Fruit fly (Drosophila melanogaster) whole organism, embryonic: ENCODE measurements around the gene CG45081.
A peak's percentile ranks its signal among the peaks of the same experiment; 100 is the strongest.

ENCODE experiments used
- BEAF-32 ChIP-seq: fragments of 200-800 bp; sonication (Bioruptor generic); optimal IDR thresholded peaks from 3 replicates; lab custom pipeline; 2017; ENCODE audit warnings: missing biosample characterization, missing genetic modification characterization, mild to moderate bottlenecking, moderate library complexity, missing genetic modification reagents
- Blimp-1 ChIP-seq: fragments of 200-800 bp; sonication (Bioruptor generic); optimal IDR thresholded peaks from 3 replicates; lab custom pipeline; 2018; ENCODE audit warnings: missing biosample characterization, missing genetic modification characterization, mild to moderate bottlenecking, moderate library complexity, missing genetic modification reagents
- BtbVII ChIP-seq: fragments of 200-800 bp; sonication (Bioruptor generic); optimal IDR thresholded peaks from 3 replicates; lab custom pipeline; 2017; ENCODE audit warnings: missing biosample characterization, mild to moderate bottlenecking, missing genetic modification characterization
- CG10147 ChIP-seq: fragments of 200-800 bp; sonication (Bioruptor generic); optimal IDR thresholded peaks from 2 replicates; lab custom pipeline; 2019; ENCODE audit warnings: missing biosample characterization, mild to moderate bottlenecking, missing genetic modification characterization, moderate library complexity
- CG1024 ChIP-seq: fragments of 200-800 bp; sonication (Bioruptor generic); IDR thresholded peaks from 2 replicates; pipeline ENCODE4 v1.3.6; 2022; ENCODE audit warnings: missing biosample characterization, missing genetic modification characterization
- CG10267 ChIP-seq: fragments of 200-800 bp; sonication (Bioruptor generic); optimal IDR thresholded peaks from 2 replicates; lab custom pipeline; 2018; ENCODE audit warnings: missing biosample characterization, mild to moderate bottlenecking, missing genetic modification characterization, moderate library complexity
- CG10366 ChIP-seq: fragments of 200-800 bp; sonication (Bioruptor generic); IDR thresholded peaks from 2 replicates; pipeline ENCODE4 v1.3.6; 2022; ENCODE audit warnings: missing biosample characterization, missing genetic modification characterization
- CG12071 ChIP-seq: fragments of 200-800 bp; sonication (Bioruptor generic); optimal IDR thresholded peaks from 3 replicates; lab custom pipeline; 2018; ENCODE audit warnings: missing biosample characterization, mild to moderate bottlenecking, missing genetic modification characterization
- CG14710 ChIP-seq: fragments of 200-800 bp; sonication (Bioruptor generic); optimal IDR thresholded peaks from 3 replicates; lab custom pipeline; 2019; ENCODE audit warnings: missing biosample characterization, mild to moderate bottlenecking, missing genetic modification characterization, moderate library complexity
- CG15696 ChIP-seq: fragments of 200-800 bp; sonication (Bioruptor generic); optimal IDR thresholded peaks from 2 replicates; lab custom pipeline; 2019; ENCODE audit warnings: missing biosample characterization, mild to moderate bottlenecking, missing genetic modification characterization, moderate library complexity
- CG17359 ChIP-seq: fragments of 200-800 bp; sonication (Bioruptor generic); optimal IDR thresholded peaks from 3 replicates; lab custom pipeline; 2018; ENCODE audit warnings: missing biosample characterization, mild to moderate bottlenecking, missing genetic modification characterization, moderate library complexity
- CG17829 ChIP-seq: fragments of 200-800 bp; optimal IDR thresholded peaks from 2 replicates; lab custom pipeline; 2019; ENCODE audit warnings: missing biosample characterization, mild to moderate bottlenecking, missing genetic modification characterization, moderate library complexity
- CG2120 ChIP-seq: fragments of 200-800 bp; sonication (Bioruptor generic); optimal IDR thresholded peaks from 3 replicates; lab custom pipeline; 2016; ENCODE audit warnings: missing biosample characterization, missing genetic modification characterization
- CG3163 ChIP-seq: fragments of 200-800 bp; sonication (Bioruptor generic); optimal IDR thresholded peaks from 3 replicates; lab custom pipeline; 2016; ENCODE audit warnings: missing biosample characterization, missing genetic modification characterization
- CG34224 ChIP-seq: fragments of 200-800 bp; sonication (Bioruptor generic); IDR thresholded peaks from 3 replicates; pipeline ENCODE4 v1.3.6; 2022; ENCODE audit warnings: missing biosample characterization, missing genetic modification characterization; ENCODE audit not compliant: partially characterized antibody
- CG34422 ChIP-seq: fragments of 200-800 bp; sonication (Bioruptor generic); IDR thresholded peaks from 3 replicates; pipeline ENCODE4 v1.3.6; 2022; ENCODE audit warnings: missing biosample characterization, missing genetic modification characterization
- CG3838 ChIP-seq: fragments of 200-800 bp; sonication (Bioruptor generic); optimal IDR thresholded peaks from 3 replicates; lab custom pipeline; 2016; ENCODE audit warnings: missing biosample characterization, missing genetic modification characterization
- CG4360 ChIP-seq: fragments of 200-800 bp; sonication (Bioruptor generic); IDR thresholded peaks from 2 replicates; pipeline ENCODE4 v1.3.6; 2022; ENCODE audit warnings: missing biosample characterization, missing genetic modification characterization
- CG4820 ChIP-seq: fragments of 200-800 bp; sonication (Bioruptor generic); optimal IDR thresholded peaks from 3 replicates; lab custom pipeline; 2016; ENCODE audit warnings: missing biosample characterization, missing genetic modification characterization
- CG8944 ChIP-seq: fragments of 200-800 bp; sonication (Bioruptor generic); optimal IDR thresholded peaks from 3 replicates; lab custom pipeline; 2016; ENCODE audit warnings: missing biosample characterization, missing genetic modification characterization
- Dip2 ChIP-seq: fragments of 200-800 bp; sonication (Bioruptor generic); IDR thresholded peaks from 2 replicates; pipeline ENCODE4 v1.3.6; 2022; ENCODE audit warnings: missing biosample characterization, missing genetic modification characterization
- Dll ChIP-seq: fragments of 200-800 bp; sonication (Bioruptor generic); IDR thresholded peaks from 4 replicates; pipeline ENCODE4 v1.3.6; 2022; ENCODE audit warnings: missing biosample characterization, missing genetic modification characterization; ENCODE audit not compliant: partially characterized antibody
- E2f1 ChIP-seq: fragments of 200-800 bp; sonication (Bioruptor generic); IDR thresholded peaks from 2 replicates; pipeline ENCODE4 v1.3.6; 2022; ENCODE audit warnings: missing biosample characterization, missing genetic modification characterization
- Hand ChIP-seq: fragments of 200-800 bp; sonication (Bioruptor generic); optimal IDR thresholded peaks from 2 replicates; lab custom pipeline; 2017; ENCODE audit warnings: mild to moderate bottlenecking, missing biosample characterization, missing genetic modification reagents, missing genetic modification characterization
- Hsf ChIP-seq: fragments of 200-800 bp; sonication (Bioruptor generic); optimal IDR thresholded peaks from 3 replicates; lab custom pipeline; 2016; ENCODE audit warnings: missing biosample characterization, missing genetic modification characterization
- Lhr ChIP-seq: fragments of 200-800 bp; sonication (Bioruptor generic); optimal IDR thresholded peaks from 3 replicates; lab custom pipeline; 2017; ENCODE audit warnings: mild to moderate bottlenecking, missing biosample characterization, missing genetic modification reagents, missing genetic modification characterization
- MESR4 ChIP-seq: fragments of 200-800 bp; sonication (Bioruptor generic); optimal IDR thresholded peaks from 2 replicates; lab custom pipeline; 2018; ENCODE audit warnings: missing biosample characterization, mild to moderate bottlenecking, missing genetic modification characterization, moderate library complexity
- Max ChIP-seq: fragments of 200-800 bp; sonication (Bioruptor generic); optimal IDR thresholded peaks from 2 replicates; lab custom pipeline; 2016; ENCODE audit warnings: missing biosample characterization, mild to moderate bottlenecking, missing genetic modification characterization
- Nf-YA ChIP-seq: fragments of 200-800 bp; sonication (Bioruptor generic); IDR thresholded peaks from 2 replicates; pipeline ENCODE4 v1.3.6; 2022; ENCODE audit warnings: missing biosample characterization, missing genetic modification characterization
- Sin3A ChIP-seq: fragments of >200 bp; optimal IDR thresholded peaks from 2 replicates; lab custom pipeline; 2018
- Sox100B ChIP-seq: fragments of 200-800 bp; sonication (Bioruptor generic); optimal IDR thresholded peaks from 3 replicates; lab custom pipeline; 2018; ENCODE audit warnings: missing biosample characterization, mild to moderate bottlenecking, missing genetic modification characterization
- Ssrp ChIP-seq: fragments of 200-800 bp; sonication (Bioruptor generic); optimal IDR thresholded peaks from 2 replicates; lab custom pipeline; 2018; ENCODE audit warnings: missing biosample characterization, mild to moderate bottlenecking, missing genetic modification characterization, moderate library complexity
- Trl ChIP-seq, 3 experiments: fragments of >200 bp in 2 of 3; fragments of 200-800 bp in 1 of 3; sonication (Bioruptor generic) in 1 of 3; optimal IDR thresholded peaks; 2 replicates in 1 of 3; 3 replicates in 2 of 3; lab custom pipeline; 2016 to 2017; ENCODE audit warnings: missing biosample characterization in 1 of 3, missing genetic modification characterization in 1 of 3
- chinmo ChIP-seq: fragments of 200-800 bp; sonication (Bioruptor generic); IDR thresholded peaks from 4 replicates; pipeline ENCODE4 v1.3.6; 2022; ENCODE audit warnings: missing biosample characterization, missing genetic modification characterization; ENCODE audit not compliant: partially characterized antibody
- crol ChIP-seq: fragments of 200-800 bp; sonication (Bioruptor generic); IDR thresholded peaks from 2 replicates; pipeline ENCODE4 v1.3.6; 2022; ENCODE audit warnings: missing biosample characterization, missing genetic modification characterization
- disco-r ChIP-seq: fragments of 200-800 bp; sonication (Bioruptor generic); optimal IDR thresholded peaks from 2 replicates; lab custom pipeline; 2016; ENCODE audit warnings: missing biosample characterization, missing genetic modification characterization
- gem ChIP-seq: fragments of 200-800 bp; sonication (Bioruptor generic); optimal IDR thresholded peaks from 2 replicates; lab custom pipeline; 2019; ENCODE audit warnings: missing biosample characterization, mild to moderate bottlenecking, missing genetic modification characterization, moderate library complexity
- gsb-n ChIP-seq: fragments of 200-800 bp; sonication (Bioruptor generic); optimal IDR thresholded peaks from 3 replicates; lab custom pipeline; 2018; ENCODE audit warnings: missing biosample characterization, mild to moderate bottlenecking, missing genetic modification characterization
- insv ChIP-seq, 2 experiments: fragments of 200-800 bp; sonication (Bioruptor generic); optimal IDR thresholded peaks; 3 replicates each; lab custom pipeline; 2016 to 2018; ENCODE audit warnings: missing biosample characterization in 2 of 2, missing genetic modification characterization in 2 of 2
- mirr ChIP-seq: fragments of 200-800 bp; sonication (Bioruptor generic); optimal IDR thresholded peaks from 3 replicates; lab custom pipeline; 2018; ENCODE audit warnings: missing biosample characterization, mild to moderate bottlenecking, missing genetic modification characterization
- onecut ChIP-seq: fragments of 200-800 bp; sonication (Bioruptor generic); IDR thresholded peaks from 2 replicates; pipeline ENCODE4 v1.3.6; 2022; ENCODE audit warnings: missing biosample characterization, missing genetic modification characterization
- pfk ChIP-seq: fragments of 200-800 bp; sonication (Bioruptor generic); optimal IDR thresholded peaks from 2 replicates; lab custom pipeline; 2018; ENCODE audit warnings: missing biosample characterization, mild to moderate bottlenecking, missing genetic modification characterization, moderate library complexity
- sens-2 ChIP-seq: fragments of 200-800 bp; sonication (Bioruptor generic); IDR thresholded peaks from 2 replicates; pipeline ENCODE4 v1.3.6; 2022; ENCODE audit warnings: missing biosample characterization, missing genetic modification characterization
- shn ChIP-seq: fragments of 200-800 bp; sonication (Bioruptor generic); optimal IDR thresholded peaks from 3 replicates; lab custom pipeline; 2016; ENCODE audit warnings: missing biosample characterization, missing genetic modification characterization
- sna ChIP-seq: fragments of 200-800 bp; sonication (Bioruptor generic); IDR thresholded peaks from 2 replicates; pipeline ENCODE4 v1.3.6; 2022; ENCODE audit warnings: missing biosample characterization, missing genetic modification characterization; ENCODE audit not compliant: partially characterized antibody
- stc ChIP-seq: fragments of 200-800 bp; sonication (Bioruptor generic); IDR thresholded peaks from 2 replicates; pipeline ENCODE4 v1.3.6; 2022; ENCODE audit warnings: missing biosample characterization, missing genetic modification characterization
- stwl ChIP-seq: fragments of 200-800 bp; sonication (Bioruptor generic); optimal IDR thresholded peaks from 3 replicates; lab custom pipeline; 2018; ENCODE audit warnings: missing biosample characterization, mild to moderate bottlenecking, missing genetic modification characterization, moderate library complexity
- trem ChIP-seq: fragments of 200-800 bp; optimal IDR thresholded peaks from 3 replicates; lab custom pipeline; 2019; ENCODE audit warnings: missing biosample characterization, mild to moderate bottlenecking, missing genetic modification characterization, moderate library complexity
- yki ChIP-seq: fragments of >200 bp; optimal IDR thresholded peaks from 3 replicates; lab custom pipeline; 2018

Gene CG45081

DNA sequence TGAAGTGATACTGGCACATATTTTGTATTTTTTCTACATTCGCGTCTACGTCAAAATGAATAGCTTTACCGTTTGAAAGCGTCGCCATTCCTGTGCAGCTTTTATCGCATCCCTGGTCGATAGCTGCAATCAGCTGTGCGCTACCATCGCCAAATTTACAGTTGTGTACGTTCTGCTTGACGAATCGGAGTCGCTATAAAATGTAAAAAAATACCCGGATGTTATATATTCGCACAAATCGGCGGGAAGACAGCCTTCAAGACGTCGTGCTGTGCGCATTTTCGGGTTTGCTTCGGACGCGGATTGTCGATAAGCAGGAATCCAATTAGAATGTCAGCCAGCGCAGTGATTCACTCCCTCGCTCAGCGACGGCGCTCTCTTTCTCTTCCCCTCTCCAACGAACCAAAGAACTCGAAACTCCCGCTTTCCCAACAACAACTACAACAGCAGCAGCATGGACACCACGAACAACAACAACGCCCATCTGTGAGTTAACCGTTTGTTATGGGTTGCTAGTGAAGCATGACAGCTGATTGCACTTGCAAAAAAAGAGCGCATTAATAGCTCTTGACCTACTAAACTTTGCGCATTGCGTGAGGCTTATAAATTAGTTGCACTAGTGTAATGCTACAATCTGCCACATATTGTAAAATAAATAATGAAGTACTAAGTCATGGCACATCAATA, 28.9 kb downstream of the CG45081 start (continued):
- TF ChIP-seq CG34422: 0 out of 3 replicates have a peak, but pooled peaks have one; percentile 34
- 0 out of 4 replicates have a peak, but pooled peaks have one; percentile 34 for TF ChIP-seq Dll (GFP tag; lab: Robert Waterston, UW)
- TF ChIP-seq CG10147 (GFP tag; lab: Kevin White, UChicago): peak; percentile 19
- TF ChIP-seq Trl (optimal IDR thresholded peaks at IDR 0.05; lab: Kevin White, UChicago): peak; percentile 77
- no peak for TF ChIP-seq Trl (GFP tag; optimal IDR thresholded peaks at IDR 0.05; lab: Kevin White, UChicago)
- no peak for TF ChIP-seq BtbVII (GFP tag; lab: Kevin White, UChicago)
- no peak for TF ChIP-seq trem
- TF ChIP-seq Ssrp (tag; lab: Kevin White, UChicago): no peak
- no peak for TF ChIP-seq CG1024
- TF ChIP-seq BEAF-32 (GFP tag; lab: Kevin White, UChicago): peak; percentile 4
- peak; percentile 51 to 93 for TF ChIP-seq insv (GFP tag; optimal IDR thresholded peaks at IDR 0.05; lab: Kevin White, UChicago)
- TF ChIP-seq Sin3A (lab: Kevin White, UChicago): peak; percentile 80
- peak; percentile 62 for TF ChIP-seq Lhr (GFP tag; lab: Kevin White, UChicago)
- peak; percentile 73 for TF ChIP-seq gsb-n
- peak; percentile 10 for TF ChIP-seq yki (lab: Kevin White, UChicago)
- TF ChIP-seq CG17359 (tag; lab: Kevin White, UChicago): no peak
- peak; percentile 99 for TF ChIP-seq CG4360 (GFP tag; lab: Robert Waterston, UW)
- no peak for TF ChIP-seq CG12071 (GFP tag; lab: Kevin White, UChicago)
- no peak for TF ChIP-seq disco-r (GFP tag; lab: Kevin White, UChicago)
- TF ChIP-seq CG3163 (GFP tag; lab: Kevin White, UChicago): peak; percentile 8
- TF ChIP-seq MESR4: peak; percentile 68
- TF ChIP-seq onecut (GFP tag; lab: Robert Waterston, UW): no peak
- TF ChIP-seq Dip2 (GFP tag; lab: Robert Waterston, UW): no peak
- peak; percentile 8 for TF ChIP-seq mirr
- peak; percentile 6; the same call in 1 of the 2 replicates for TF ChIP-seq Nf-YA (GFP tag; lab: Robert Waterston, UW)
- no peak for TF ChIP-seq sna (GFP tag; lab: Robert Waterston, UW)
- TF ChIP-seq CG34224 (GFP tag; lab: Robert Waterston, UW): peak; percentile 44; the same call in 1 of the 3 replicates
- TF ChIP-seq Sox100B (GFP tag; lab: Kevin White, UChicago): no peak
- no peak for TF ChIP-seq CG15696 (tag; lab: Kevin White, UChicago)
- TF ChIP-seq CG2120 (GFP tag; lab: Kevin White, UChicago): no peak
- TF ChIP-seq chinmo (GFP tag; lab: Robert Waterston, UW): peak; percentile 92
- peak; percentile 40 for TF ChIP-seq CG17829 (tag; lab: Kevin White, UChicago)
- peak; percentile 6 for TF ChIP-seq Hand (GFP tag; lab: Kevin White, UChicago)
- TF ChIP-seq pfk (GFP tag; lab: Kevin White, UChicago): no peak
- TF ChIP-seq Blimp-1 (GFP tag; lab: Kevin White, UChicago): peak; percentile 3
- peak; percentile 43; the same call in 1 of the 2 replicates for TF ChIP-seq sens-2 (GFP tag; lab: Robert Waterston, UW)
- TF ChIP-seq CG10366 (GFP tag; lab: Robert Waterston, UW): no peak
- TF ChIP-seq shn (GFP tag; lab: Kevin White, UChicago): no peak
- TF ChIP-seq CG10267 (tag; lab: Kevin White, UChicago): no peak
- no peak for TF ChIP-seq Max (GFP tag; lab: Kevin White, UChicago)
- TF ChIP-seq CG3838: no peak
- peak; percentile 12 for TF ChIP-seq stwl (tag; lab: Kevin White, UChicago)
- peak; percentile 94 for TF ChIP-seq crol
- no peak for TF ChIP-seq CG8944
- no peak for TF ChIP-seq stc
- peak; percentile 6 for TF ChIP-seq CG14710 (tag; lab: Kevin White, UChicago)
- no peak for TF ChIP-seq E2f1 (GFP tag; lab: Robert Waterston, UW)
- peak; percentile 11 for TF ChIP-seq Hsf (GFP tag; lab: Kevin White, UChicago)
- TF ChIP-seq CG4820: no peak
- TF ChIP-seq gem: no peak
